Worm (Caenorhabditis elegans) whole organism, midembryonic: ENCODE measurements around the gene F10G7.10.

ENCODE experiments used
- T22C8.4 ChIP-seq: fragments of 200-800 bp; sonication (Bioruptor generic); IDR thresholded peaks from 2 replicates; pipeline ENCODE4 v1.3.6; 2022; ENCODE audit warnings: missing genetic modification characterization, missing compliant biosample characterization
- cog-1 ChIP-seq: sonication (generic microtip); optimal IDR thresholded peaks from 2 replicates; lab custom pipeline; 2016; ENCODE audit warnings: missing genetic modification characterization, missing compliant biosample characterization
- klf-2 ChIP-seq: fragments of 200-800 bp; sonication (Bioruptor generic); conservative IDR thresholded peaks from 2 replicates; pipeline ENCODE4 v1.3.6; 2022; ENCODE audit warnings: missing genetic modification reagents, missing genetic modification characterization, missing compliant biosample characterization
- med-1 ChIP-seq: sonication (generic microtip); optimal IDR thresholded peaks from 2 replicates; lab custom pipeline; 2017; ENCODE audit warnings: missing genetic modification characterization, mild to moderate bottlenecking, missing compliant biosample characterization, antibody characterized with exemption, missing genetic modification reagents; ENCODE audit not compliant: insufficient read depth
- ref-1 ChIP-seq: fragments of 200-800 bp; sonication (Bioruptor generic); conservative IDR thresholded peaks from 2 replicates; pipeline ENCODE4 v1.3.6; 2022; ENCODE audit warnings: missing genetic modification reagents, missing genetic modification characterization, missing compliant biosample characterization

ce11 chrII:4672584-4673110 is 53.4 kb downstream of the F10G7.10 start, which contains the start of the genes clec-140 and hmg-11:
- peak; percentile 52 for TF ChIP-seq T22C8.4 (GFP tag; lab: Robert Waterston, UW)
- TF ChIP-seq ref-1, result no peak
- TF ChIP-seq klf-2 (GFP tag; lab: Robert Waterston, UW), result no peak
- peak; percentile 66 for TF ChIP-seq cog-1 (tag; lab: Kevin White, UChicago)
- no peak for TF ChIP-seq med-1
